Worm (Caenorhabditis elegans) whole organism, early embryonic: ENCODE measurements around the gene lmp-2.

Source experiments
- B0310.2 ChIP-seq: sonication (generic microtip); optimal IDR thresholded peaks from 2 replicates; lab custom pipeline; 2016; ENCODE audit warnings: mild to moderate bottlenecking, missing genetic modification characterization, missing compliant biosample characterization
- F13C5.2 ChIP-seq: sonication (generic microtip); optimal IDR thresholded peaks from 2 replicates; lab custom pipeline; 2017; ENCODE audit warnings: mild to moderate bottlenecking, missing genetic modification characterization, inconsistent platforms, missing compliant biosample characterization
- aly-1 ChIP-seq: sonication (generic microtip); optimal IDR thresholded peaks from 2 replicates; lab custom pipeline; 2016; ENCODE audit warnings: missing genetic modification characterization, missing compliant biosample characterization
- ama-1 ChIP-seq: fragments of 150-350 bp; optimal IDR thresholded peaks from 2 replicates; lab custom pipeline; 2014
- ceh-13 ChIP-seq: fragments of 200-800 bp; sonication (Bioruptor generic); optimal IDR thresholded peaks from 2 replicates; lab custom pipeline; 2018; ENCODE audit warnings: mild to moderate bottlenecking, missing genetic modification characterization, missing compliant biosample characterization
- ceh-36 ChIP-seq: sonication (generic microtip); optimal IDR thresholded peaks from 2 replicates; lab custom pipeline; 2016; ENCODE audit warnings: missing genetic modification characterization, inconsistent platforms, missing compliant biosample characterization
- ets-7 ChIP-seq: sonication (generic microtip); optimal IDR thresholded peaks from 2 replicates; lab custom pipeline; 2016; ENCODE audit warnings: missing genotype, missing genetic modification characterization, missing compliant biosample characterization
- flt-1 ChIP-seq: fragments of 200-800 bp; sonication (Bioruptor generic); IDR thresholded peaks from 2 replicates; pipeline ENCODE4 v1.3.6; 2022; ENCODE audit warnings: missing genetic modification characterization, missing compliant biosample characterization
- hmbx-1 ChIP-seq: sonication (generic microtip); optimal IDR thresholded peaks from 2 replicates; lab custom pipeline; 2016; ENCODE audit warnings: mild to moderate bottlenecking, missing genetic modification characterization, missing compliant biosample characterization
- hmg-4 ChIP-seq: fragments of 200-800 bp; sonication (Bioruptor generic); optimal IDR thresholded peaks from 2 replicates; lab custom pipeline; 2018; ENCODE audit warnings: mild to moderate bottlenecking, missing genetic modification characterization, missing compliant biosample characterization
- hnd-1 ChIP-seq: sonication (generic microtip); optimal IDR thresholded peaks from 2 replicates; lab custom pipeline; 2016; ENCODE audit warnings: missing genetic modification characterization, missing compliant biosample characterization
- pes-1 ChIP-seq: fragments of 200-800 bp; sonication (Bioruptor generic); IDR thresholded peaks from 2 replicates; pipeline ENCODE4 v1.3.6; 2022; ENCODE audit warnings: missing genetic modification reagents, missing genetic modification characterization, missing compliant biosample characterization
- scrt-1 ChIP-seq: fragments of 200-800 bp; sonication (Bioruptor generic); IDR thresholded peaks from 2 replicates; pipeline ENCODE4 v1.3.6; 2022; ENCODE audit warnings: missing genetic modification characterization, missing compliant biosample characterization
- sea-1 ChIP-seq: fragments of 200-800 bp; sonication (Bioruptor generic); conservative IDR thresholded peaks from 2 replicates; pipeline ENCODE4 v1.3.6; 2022; ENCODE audit warnings: missing genetic modification characterization, missing compliant biosample characterization
- tbx-11 ChIP-seq: fragments of 200-800 bp; sonication (Bioruptor generic); IDR thresholded peaks from 2 replicates; pipeline ENCODE4 v1.3.6; 2022; ENCODE audit warnings: missing genetic modification characterization, missing compliant biosample characterization
- tbx-37 ChIP-seq: fragments of 200-800 bp; sonication (Bioruptor generic); conservative IDR thresholded peaks from 2 replicates; pipeline ENCODE4 v1.3.6; 2022; ENCODE audit warnings: missing genetic modification reagents, missing genetic modification characterization, missing compliant biosample characterization
- tra-4 ChIP-seq: sonication (generic microtip); optimal IDR thresholded peaks from 2 replicates; lab custom pipeline; 2017; ENCODE audit warnings: missing genetic modification characterization, missing compliant biosample characterization

The lmp-2 gene

ce11 chrX:1089133-1089532, 36.3 kb upstream of the lmp-2 start:
- TF ChIP-seq aly-1 (no peak), hmbx-1 (no peak), F13C5.2 (tag; lab: Kevin White, UChicago) (no peak), sea-1 (GFP tag; lab: Robert Waterston, UW) (no peak), flt-1 (GFP tag; lab: Robert Waterston, UW) (no peak), ets-7 (tag; lab: Kevin White, UChicago) (no peak), tbx-11 (GFP tag; lab: Robert Waterston, UW) (no peak), hnd-1 (tag; lab: Kevin White, UChicago) (no peak), scrt-1 (GFP tag; lab: Robert Waterston, UW) (no peak), B0310.2 (tag; lab: Kevin White, UChicago) (no peak), tra-4 (tag; lab: Kevin White, UChicago) (no peak)

- TF ChIP-seq flt-1 (GFP tag; lab: Robert Waterston, UW) (no peak), aly-1 (no peak), ets-7 (tag; lab: Kevin White, UChicago) (no peak), hmg-4 (GFP tag; lab: Kevin White, UChicago) (no peak), tbx-37 (GFP tag; lab: Robert Waterston, UW) (no peak), B0310.2 (tag; lab: Kevin White, UChicago) (no peak), ceh-36 (tag; lab: Kevin White, UChicago) (no peak), ceh-13 (GFP tag; lab: Kevin White, UChicago) (no peak)
Measured at ce11 chrX:1089676-1090075, 35.7 kb upstream of the lmp-2 start.

- TF ChIP-seq pes-1 (GFP tag; lab: Robert Waterston, UW) (no peak), B0310.2 (tag; lab: Kevin White, UChicago) (no peak), ets-7 (tag; lab: Kevin White, UChicago) (no peak), hmbx-1 (no peak), ceh-36 (tag; lab: Kevin White, UChicago) (no peak), hmg-4 (GFP tag; lab: Kevin White, UChicago) (peak; percentile 91), sea-1 (GFP tag; lab: Robert Waterston, UW) (0 out of 2 replicates have a peak, but pooled peaks have one; percentile 38), hnd-1 (tag; lab: Kevin White, UChicago) (peak; percentile 9), tra-4 (tag; lab: Kevin White, UChicago) (no peak), flt-1 (GFP tag; lab: Robert Waterston, UW) (0 out of 2 replicates have a peak, but pooled peaks have one; percentile 13), tbx-37 (GFP tag; lab: Robert Waterston, UW) (no peak), F13C5.2 (tag; lab: Kevin White, UChicago) (peak; percentile 91), tbx-11 (GFP tag; lab: Robert Waterston, UW) (no peak), ama-1 (no peak), ceh-13 (GFP tag; lab: Kevin White, UChicago) (no peak), aly-1 (no peak), scrt-1 (GFP tag; lab: Robert Waterston, UW) (no peak)
Measured at ce11 chrX:1093154-1093553, 32.3 kb upstream of the lmp-2 start.

ce11 chrX:1094332-1094731, 31.1 kb upstream of the lmp-2 start:
- no peak for TF ChIP-seq hmbx-1
- no peak for TF ChIP-seq ceh-36 (tag; lab: Kevin White, UChicago)

ce11 chrX:1096808-1097207, 28.6 kb upstream of the lmp-2 start, which contains the start of the genes pigx-1 and rme-6:
Gene pigx-1 (minus strand): TSS chrX:1097013.
Gene rme-6 (plus strand): TSS chrX:1097152.
- TF ChIP-seq tbx-37 (GFP tag; lab: Robert Waterston, UW) (no peak), F13C5.2 (tag; lab: Kevin White, UChicago) (peak; percentile 16)

ce11 chrX:1103702-1104262, 21.6 kb upstream of the lmp-2 start, which contains the start of gene ife-4:
Gene ife-4 (plus strand): TSS chrX:1104212.
- no peak for TF ChIP-seq tbx-11 (GFP tag; lab: Robert Waterston, UW)
- 0 out of 2 replicates have a peak, but pooled peaks have one; percentile 29 for TF ChIP-seq flt-1 (GFP tag; lab: Robert Waterston, UW)
- TF ChIP-seq hmg-4 (GFP tag; lab: Kevin White, UChicago) = peak; percentile 71
- TF ChIP-seq F13C5.2 (tag; lab: Kevin White, UChicago) = peak; percentile 71

- no peak for TF ChIP-seq tra-4 (tag; lab: Kevin White, UChicago)
- TF ChIP-seq pes-1 (GFP tag; lab: Robert Waterston, UW) = no peak
- no peak for TF ChIP-seq hmbx-1
- TF ChIP-seq hmg-4 (GFP tag; lab: Kevin White, UChicago) = no peak
- TF ChIP-seq aly-1 = no peak
- TF ChIP-seq F13C5.2 (tag; lab: Kevin White, UChicago) = no peak
- TF ChIP-seq tbx-11 (GFP tag; lab: Robert Waterston, UW) = no peak
Measured at ce11 chrX:1107758-1108157, 17.7 kb upstream of the lmp-2 start, which contains the start of gene C05D9.4. Gene C05D9.4 (plus strand): TSS chrX:1108058.

- TF ChIP-seq scrt-1 (GFP tag; lab: Robert Waterston, UW) = no peak
- no peak for TF ChIP-seq flt-1 (GFP tag; lab: Robert Waterston, UW)
- TF ChIP-seq aly-1 = no peak
- no peak for TF ChIP-seq ceh-13 (GFP tag; lab: Kevin White, UChicago)
- no peak for TF ChIP-seq hmbx-1
- no peak for TF ChIP-seq tra-4 (tag; lab: Kevin White, UChicago)
- no peak for TF ChIP-seq tbx-11 (GFP tag; lab: Robert Waterston, UW)
Measured at ce11 chrX:1108874-1109273, 16.5 kb upstream of the lmp-2 start.
